Fruit fly (Drosophila melanogaster) whole organism, embryonic: Measurements from ENCODE around the gene mRRF2.
A peak's percentile ranks its signal among the peaks of the same experiment; 100 is the strongest.

Source experiments
- CG11093 ChIP-seq: fragments of 200-800 bp; sonication (Bioruptor generic); IDR thresholded peaks from 3 replicates; pipeline ENCODE4 v1.3.6; 2022; ENCODE audit warnings: missing biosample characterization, missing genetic modification characterization
- Side ChIP-seq: fragments of 200-800 bp; sonication (Bioruptor generic); optimal IDR thresholded peaks from 2 replicates; lab custom pipeline; 2016; ENCODE audit warnings: missing biosample characterization, missing genetic modification characterization

The mRRF2 gene

DNA sequence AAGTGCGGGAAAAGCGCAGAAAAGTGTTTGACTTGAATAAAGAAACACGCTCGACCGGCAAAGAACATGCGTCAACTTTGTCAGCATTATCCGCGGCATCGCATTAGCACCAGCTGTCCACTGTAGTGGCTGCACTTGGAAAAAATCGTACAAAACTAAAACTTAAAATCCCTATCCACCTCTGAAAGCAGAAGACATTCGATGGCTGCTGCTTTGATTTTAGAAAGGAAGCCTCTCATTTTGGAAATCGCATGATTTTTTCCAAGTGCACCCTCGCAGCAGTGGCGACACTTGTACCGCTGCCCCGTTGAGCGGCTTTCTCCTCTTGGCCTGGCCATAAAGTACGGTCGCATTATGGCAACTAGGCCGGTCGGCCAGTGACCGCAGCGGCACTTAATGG lies 50.8 kb downstream of the mRRF2 start (continued):
- TF ChIP-seq CG11093 = 0 out of 3 replicates have a peak, but pooled peaks have one; percentile 51
- peak; percentile 15 for TF ChIP-seq Side (GFP tag; lab: Kevin White, UChicago)
